Fruit fly (Drosophila melanogaster) Kc167 (cell line): ENCODE data around the gene CG13086.

ENCODE experiments used
- Sin3A ChIP-seq: fragments of >200 bp; optimal IDR thresholded peaks from 2 replicates; lab custom pipeline; 2018; ENCODE audit warnings: missing external identifiers
- h ChIP-seq: fragments of >200 bp; optimal IDR thresholded peaks from 3 replicates; lab custom pipeline; 2018; ENCODE audit warnings: missing external identifiers
- insv ChIP-seq: fragments of >200 bp; optimal IDR thresholded peaks from 3 replicates; lab custom pipeline; 2018; ENCODE audit warnings: missing external identifiers
- psq ChIP-seq: fragments of >200 bp; optimal IDR thresholded peaks from 2 replicates; lab custom pipeline; 2017; ENCODE audit warnings: missing external identifiers
- ttk ChIP-seq: sonication (Bioruptor generic); optimal IDR thresholded peaks from 2 replicates; lab custom pipeline; 2017; ENCODE audit warnings: missing external identifiers

dm6 chr2L:19342018-19342417, 22.2 kb upstream of the CG13086 start:
- no peak for TF ChIP-seq insv
- no peak for TF ChIP-seq psq (lab: Kevin White, UChicago)
- TF ChIP-seq h (lab: Kevin White, UChicago) = no peak
- TF ChIP-seq Sin3A (lab: Kevin White, UChicago) = no peak
- no peak for TF ChIP-seq ttk
